Worm (Caenorhabditis elegans) whole organism, L1 larva: Measurements from ENCODE around the gene K11E4.1.

ENCODE experiments used
- C04F5.9 ChIP-seq: sonication (generic microtip); optimal IDR thresholded peaks from 2 replicates; lab custom pipeline; 2016; ENCODE audit warnings: missing genetic modification characterization, missing compliant biosample characterization
- C16A3.4 ChIP-seq: fragments of 150-350 bp; optimal IDR thresholded peaks from 2 replicates; lab custom pipeline; 2014; ENCODE audit warnings: missing biosample characterization, missing genetic modification characterization
- Y116A8C.19 ChIP-seq: sonication (generic microtip); optimal IDR thresholded peaks from 2 replicates; lab custom pipeline; 2016; ENCODE audit warnings: missing compliant biosample characterization, missing genetic modification characterization, borderline replicate concordance
- blmp-1 ChIP-seq: fragments of 150-350 bp; optimal IDR thresholded peaks from 2 replicates; lab custom pipeline; 2014; ENCODE audit warnings: missing biosample characterization, missing genetic modification characterization
- ceh-8 ChIP-seq: fragments of 200-800 bp; sonication (Bioruptor generic); optimal IDR thresholded peaks from 2 replicates; lab custom pipeline; 2018; ENCODE audit warnings: mild to moderate bottlenecking, missing genetic modification characterization, moderate library complexity, missing compliant biosample characterization
- ceh-88 ChIP-seq: fragments of 200-800 bp; sonication (Bioruptor generic); IDR thresholded peaks from 2 replicates; pipeline ENCODE4 v1.3.6; 2022; ENCODE audit warnings: missing genetic modification characterization, missing compliant biosample characterization
- ceh-90 ChIP-seq: sonication (generic microtip); optimal IDR thresholded peaks from 2 replicates; lab custom pipeline; 2016; ENCODE audit warnings: missing genetic modification characterization, missing compliant biosample characterization
- dpl-1 ChIP-seq, 3 experiments: fragments of 150-350 bp in 2 of 3; sonication (generic microtip) in 1 of 3; optimal IDR thresholded peaks; 2 replicates each; lab custom pipeline; 2014 to 2017; ENCODE audit warnings: missing biosample characterization in 3 of 3, missing genetic modification characterization in 3 of 3, missing genetic modification reagents in 3 of 3
- dsc-1 ChIP-seq: sonication (generic microtip); optimal IDR thresholded peaks from 2 replicates; lab custom pipeline; 2016; ENCODE audit warnings: mild to moderate bottlenecking, missing genetic modification characterization, missing compliant biosample characterization
- egl-27 ChIP-seq, 2 experiments: fragments of 150-350 bp in 1 of 2; sonication (generic microtip); optimal IDR thresholded peaks; 3 replicates each; lab custom pipeline; 2017 to 2018; ENCODE audit warnings: missing biosample characterization in 2 of 2, missing genetic modification characterization in 2 of 2, missing genetic modification reagents in 2 of 2
- elt-2 ChIP-seq: sonication (generic microtip); optimal IDR thresholded peaks from 2 replicates; lab custom pipeline; 2016; ENCODE audit warnings: missing genetic modification characterization, mild to moderate bottlenecking, inconsistent platforms, missing compliant biosample characterization, missing genetic modification reagents
- elt-3 ChIP-seq, 6 experiments: fragments of 150-350 bp in 1 of 6; sonication (generic microtip); optimal IDR thresholded peaks; 2 replicates each; lab custom pipeline; 2017 to 2018; ENCODE audit warnings: missing biosample characterization in 6 of 6, missing genetic modification characterization in 6 of 6, inconsistent platforms in 1 of 6
- ets-5 ChIP-seq: fragments of 200-800 bp; sonication (Bioruptor generic); IDR thresholded peaks from 2 replicates; pipeline ENCODE4 v1.3.6; 2022; ENCODE audit warnings: missing genetic modification characterization, missing compliant biosample characterization
- fkh-10 ChIP-seq: sonication (generic microtip); optimal IDR thresholded peaks from 2 replicates; lab custom pipeline; 2017; ENCODE audit warnings: missing biosample characterization, missing genetic modification reagents, missing genetic modification characterization
- grh-1 ChIP-seq: fragments of 200-800 bp; sonication (Bioruptor generic); IDR thresholded peaks from 2 replicates; pipeline ENCODE4 v1.3.6; 2022; ENCODE audit warnings: missing genetic modification reagents, missing genetic modification characterization, missing compliant biosample characterization
- hpl-2 ChIP-seq: fragments of 150-350 bp; optimal IDR thresholded peaks from 2 replicates; lab custom pipeline; 2014; ENCODE audit warnings: missing biosample characterization, missing genetic modification reagents, missing genetic modification characterization
- irx-1 ChIP-seq: sonication (generic microtip); optimal IDR thresholded peaks from 2 replicates; lab custom pipeline; 2016; ENCODE audit warnings: missing genetic modification characterization, missing compliant biosample characterization
- jun-1 ChIP-seq: fragments of 150-350 bp; optimal IDR thresholded peaks from 2 replicates; lab custom pipeline; 2014; ENCODE audit warnings: missing biosample characterization, missing genetic modification reagents, missing genetic modification characterization
- lin-13 ChIP-seq: fragments of 150-350 bp; optimal IDR thresholded peaks from 2 replicates; lab custom pipeline; 2014; ENCODE audit warnings: missing biosample characterization, missing genetic modification reagents, missing genetic modification characterization
- lin-35 ChIP-seq, 2 experiments: fragments of 150-350 bp; optimal IDR thresholded peaks; 2 replicates each; lab custom pipeline; 2014; ENCODE audit warnings: missing biosample characterization in 2 of 2, missing genetic modification characterization in 2 of 2, missing genetic modification reagents in 2 of 2
- lir-3 ChIP-seq: sonication (generic microtip); optimal IDR thresholded peaks from 2 replicates; lab custom pipeline; 2016; ENCODE audit warnings: mild to moderate bottlenecking, missing genetic modification characterization, moderate library complexity, missing compliant biosample characterization; ENCODE audit not compliant: poor library complexity
- mdl-1 ChIP-seq, 2 experiments: fragments of 150-350 bp; optimal IDR thresholded peaks; 2 replicates each; lab custom pipeline; 2014 to 2017; ENCODE audit warnings: missing biosample characterization in 2 of 2, missing genetic modification characterization in 2 of 2, inconsistent platforms in 1 of 2
- mef-2 ChIP-seq: fragments of 150-350 bp; optimal IDR thresholded peaks from 2 replicates; lab custom pipeline; 2014; ENCODE audit warnings: missing biosample characterization, missing genetic modification characterization
- mep-1 ChIP-seq: fragments of 150-350 bp; optimal IDR thresholded peaks from 2 replicates; lab custom pipeline; 2014; ENCODE audit warnings: missing biosample characterization, missing genetic modification characterization
- nhr-19 ChIP-seq: fragments of 200-800 bp; sonication (Bioruptor generic); conservative IDR thresholded peaks from 2 replicates; pipeline ENCODE4 v1.3.6; 2022; ENCODE audit warnings: missing genetic modification characterization, missing compliant biosample characterization
- nhr-20 ChIP-seq: sonication (generic microtip); optimal IDR thresholded peaks from 2 replicates; lab custom pipeline; 2016; ENCODE audit warnings: mild to moderate bottlenecking, missing genetic modification characterization, missing compliant biosample characterization
- nhr-237 ChIP-seq: fragments of 150-350 bp; optimal IDR thresholded peaks from 2 replicates; lab custom pipeline; 2014; ENCODE audit warnings: missing biosample characterization, missing genetic modification characterization
- nhr-47 ChIP-seq: sonication (generic microtip); optimal IDR thresholded peaks from 2 replicates; lab custom pipeline; 2016; ENCODE audit warnings: mild to moderate bottlenecking, missing genetic modification characterization, moderate library complexity, missing compliant biosample characterization
- nhr-71 ChIP-seq: sonication (generic microtip); optimal IDR thresholded peaks from 2 replicates; lab custom pipeline; 2016; ENCODE audit warnings: mild to moderate bottlenecking, missing genetic modification characterization, moderate library complexity, missing compliant biosample characterization
- nhr-76 ChIP-seq: sonication (generic microtip); optimal IDR thresholded peaks from 2 replicates; lab custom pipeline; 2017; ENCODE audit warnings: missing biosample characterization, missing genetic modification characterization
- nhr-77 ChIP-seq: fragments of 150-350 bp; optimal IDR thresholded peaks from 2 replicates; lab custom pipeline; 2014; ENCODE audit warnings: missing biosample characterization, missing genetic modification characterization
- nhr-90 ChIP-seq: sonication (generic microtip); optimal IDR thresholded peaks from 2 replicates; lab custom pipeline; 2016; ENCODE audit warnings: mild to moderate bottlenecking, missing genetic modification characterization, missing compliant biosample characterization; ENCODE audit not compliant: poor library complexity
- pqm-1 ChIP-seq: sonication (generic microtip); optimal IDR thresholded peaks from 3 replicates; lab custom pipeline; 2017; ENCODE audit warnings: missing biosample characterization, missing genetic modification characterization
- rnt-1 ChIP-seq: sonication (generic microtip); optimal IDR thresholded peaks from 2 replicates; lab custom pipeline; 2016; ENCODE audit warnings: mild to moderate bottlenecking, missing genetic modification characterization, moderate library complexity, missing compliant biosample characterization
- skn-1 ChIP-seq: fragments of 150-350 bp; optimal IDR thresholded peaks from 2 replicates; lab custom pipeline; 2014; ENCODE audit warnings: missing biosample characterization, missing genetic modification characterization
- snpc-4 ChIP-seq: fragments of 150-350 bp; optimal IDR thresholded peaks from 2 replicates; lab custom pipeline; 2014; ENCODE audit warnings: missing biosample characterization, missing genetic modification characterization
- snu-23 ChIP-seq: sonication (generic microtip); optimal IDR thresholded peaks from 2 replicates; lab custom pipeline; 2016; ENCODE audit warnings: missing genetic modification characterization, missing compliant biosample characterization
- sptf-1 ChIP-seq: fragments of 150-350 bp; optimal IDR thresholded peaks from 2 replicates; lab custom pipeline; 2014; ENCODE audit warnings: missing biosample characterization, missing genetic modification characterization
- swsn-7 ChIP-seq: sonication (generic microtip); optimal IDR thresholded peaks from 2 replicates; lab custom pipeline; 2016; ENCODE audit warnings: missing genetic modification characterization, missing compliant biosample characterization
- tbx-2 ChIP-seq: sonication (generic microtip); optimal IDR thresholded peaks from 2 replicates; lab custom pipeline; 2016; ENCODE audit warnings: missing genetic modification characterization, missing compliant biosample characterization
- unc-130 ChIP-seq: fragments of 150-350 bp; optimal IDR thresholded peaks from 2 replicates; lab custom pipeline; 2017; ENCODE audit warnings: missing biosample characterization, missing genetic modification characterization, inconsistent platforms
- unc-30 ChIP-seq: sonication (generic microtip); optimal IDR thresholded peaks from 2 replicates; lab custom pipeline; 2017; ENCODE audit warnings: missing biosample characterization, missing genetic modification characterization
- unc-86 ChIP-seq: sonication (generic microtip); optimal IDR thresholded peaks from 2 replicates; lab custom pipeline; 2016; ENCODE audit warnings: missing genetic modification characterization, missing compliant biosample characterization
- unc-98 ChIP-seq: fragments of 200-800 bp; sonication (Bioruptor generic); IDR thresholded peaks from 2 replicates; pipeline ENCODE4 v1.3.6; 2022; ENCODE audit warnings: missing genetic modification characterization, missing compliant biosample characterization
- xbp-1 ChIP-seq: sonication (generic microtip); optimal IDR thresholded peaks from 2 replicates; lab custom pipeline; 2016; ENCODE audit warnings: missing genetic modification characterization, missing compliant biosample characterization
- zip-4 ChIP-seq: fragments of 200-800 bp; sonication (Bioruptor generic); optimal IDR thresholded peaks from 2 replicates; lab custom pipeline; 2018; ENCODE audit warnings: mild to moderate bottlenecking, missing genetic modification characterization, moderate library complexity, missing compliant biosample characterization

The K11E4.1 gene

ce11 chrX:13714710-13715109 is 753 bp downstream of the K11E4.1 start (continued):
- TF ChIP-seq sptf-1 (tag; lab: Kevin White, UChicago) (no peak), C16A3.4 (tag; lab: Kevin White, UChicago) (peak; percentile 14), elt-2 (tag; lab: Kevin White, UChicago) (peak; percentile 33), rnt-1 (tag; lab: Kevin White, UChicago) (peak; percentile 41), jun-1 (tag; lab: Kevin White, UChicago) (no peak), lin-35 (GFP tag; optimal IDR thresholded peaks at IDR 0.05; lab: Kevin White, UChicago) (peak in 1 of 2 experiments; percentile 51)

ce11 chrX:13716313-13716712 is 2.4 kb downstream of the K11E4.1 start:
- TF ChIP-seq lir-3 (tag; lab: Kevin White, UChicago) (no peak), lin-35 (GFP tag; optimal IDR thresholded peaks at IDR 0.05; lab: Kevin White, UChicago) (peak in 1 of 2 experiments; percentile 50), nhr-20 (peak; percentile 67), snpc-4 (peak; percentile 14), fkh-10 (no peak), unc-130 (tag; lab: Kevin White, UChicago) (peak; percentile 35), grh-1 (GFP tag; lab: Robert Waterston, UW) (no peak), nhr-90 (tag; lab: Kevin White, UChicago) (peak; percentile 51), elt-2 (tag; lab: Kevin White, UChicago) (peak; percentile 32), jun-1 (tag; lab: Kevin White, UChicago) (no peak), snu-23 (GFP tag; lab: Kevin White, UChicago) (peak; percentile 65), nhr-19 (GFP tag; lab: Robert Waterston, UW) (peak; percentile 68), unc-30 (no peak), pqm-1 (tag; lab: Kevin White, UChicago) (no peak), blmp-1 (tag; lab: Kevin White, UChicago) (peak; percentile 24), nhr-47 (tag; lab: Kevin White, UChicago) (peak; percentile 46), swsn-7 (tag; lab: Kevin White, UChicago) (peak; percentile 36), ceh-90 (tag; lab: Kevin White, UChicago) (no peak), nhr-71 (tag; lab: Kevin White, UChicago) (peak; percentile 71), irx-1 (tag; lab: Kevin White, UChicago) (no peak), mep-1 (no peak), lin-13 (no peak), dpl-1 (GFP tag; optimal IDR thresholded peaks at IDR 0.05; lab: Kevin White, UChicago) (no peak), dsc-1 (tag; lab: Kevin White, UChicago) (peak; percentile 53), nhr-76 (tag; lab: Kevin White, UChicago) (no peak), xbp-1 (peak; percentile 16), mef-2 (tag; lab: Kevin White, UChicago) (no peak), hpl-2 (GFP tag; lab: Kevin White, UChicago) (no peak), skn-1 (tag; lab: Kevin White, UChicago) (peak; percentile 28), egl-27 (tag; optimal IDR thresholded peaks at IDR 0.05; lab: Kevin White, UChicago) (no peak), unc-86 (tag; lab: Kevin White, UChicago) (no peak), ceh-88 (GFP tag; lab: Robert Waterston, UW) (no peak; the same call in 1 of the 2 replicates), C04F5.9 (tag; lab: Kevin White, UChicago) (no peak), nhr-237 (tag; lab: Kevin White, UChicago) (no peak), tbx-2 (tag; lab: Kevin White, UChicago) (peak; percentile 29), ets-5 (GFP tag; lab: Robert Waterston, UW) (no peak), ceh-8 (no peak), rnt-1 (tag; lab: Kevin White, UChicago) (peak; percentile 67), C16A3.4 (tag; lab: Kevin White, UChicago) (peak; percentile 36), mdl-1 (tag; optimal IDR thresholded peaks at IDR 0.05; lab: Kevin White, UChicago) (peak in 1 of 2 experiments; percentile 41), Y116A8C.19 (tag; lab: Kevin White, UChicago) (no peak), nhr-77 (tag; lab: Kevin White, UChicago) (no peak), unc-98 (GFP tag; lab: Robert Waterston, UW) (no peak), zip-4 (GFP tag; lab: Kevin White, UChicago) (no peak), elt-3 (tag; optimal IDR thresholded peaks at IDR 0.05; lab: Kevin White, UChicago) (no peak)
- TF ChIP-seq, all 84 proteins: peak for 19
